Worm (Caenorhabditis elegans) whole organism, early embryonic: ENCODE data around the gene tmem-120.

Experiments used
- B0310.2 ChIP-seq: sonication (generic microtip); optimal IDR thresholded peaks from 2 replicates; lab custom pipeline; 2016; ENCODE audit warnings: mild to moderate bottlenecking, missing genetic modification characterization, missing compliant biosample characterization
- aly-1 ChIP-seq: sonication (generic microtip); optimal IDR thresholded peaks from 2 replicates; lab custom pipeline; 2016; ENCODE audit warnings: missing genetic modification characterization, missing compliant biosample characterization
- ama-1 ChIP-seq: fragments of 150-350 bp; optimal IDR thresholded peaks from 2 replicates; lab custom pipeline; 2014
- ceh-13 ChIP-seq: fragments of 200-800 bp; sonication (Bioruptor generic); optimal IDR thresholded peaks from 2 replicates; lab custom pipeline; 2018; ENCODE audit warnings: mild to moderate bottlenecking, missing genetic modification characterization, missing compliant biosample characterization
- ceh-36 ChIP-seq: sonication (generic microtip); optimal IDR thresholded peaks from 2 replicates; lab custom pipeline; 2016; ENCODE audit warnings: missing genetic modification characterization, inconsistent platforms, missing compliant biosample characterization
- ets-7 ChIP-seq: sonication (generic microtip); optimal IDR thresholded peaks from 2 replicates; lab custom pipeline; 2016; ENCODE audit warnings: missing genotype, missing genetic modification characterization, missing compliant biosample characterization
- hmg-4 ChIP-seq: fragments of 200-800 bp; sonication (Bioruptor generic); optimal IDR thresholded peaks from 2 replicates; lab custom pipeline; 2018; ENCODE audit warnings: mild to moderate bottlenecking, missing genetic modification characterization, missing compliant biosample characterization
- hnd-1 ChIP-seq: sonication (generic microtip); optimal IDR thresholded peaks from 2 replicates; lab custom pipeline; 2016; ENCODE audit warnings: missing genetic modification characterization, missing compliant biosample characterization
- scrt-1 ChIP-seq: fragments of 200-800 bp; sonication (Bioruptor generic); IDR thresholded peaks from 2 replicates; pipeline ENCODE4 v1.3.6; 2022; ENCODE audit warnings: missing genetic modification characterization, missing compliant biosample characterization
- sea-1 ChIP-seq: fragments of 200-800 bp; sonication (Bioruptor generic); conservative IDR thresholded peaks from 2 replicates; pipeline ENCODE4 v1.3.6; 2022; ENCODE audit warnings: missing genetic modification characterization, missing compliant biosample characterization
- tbx-11 ChIP-seq: fragments of 200-800 bp; sonication (Bioruptor generic); IDR thresholded peaks from 2 replicates; pipeline ENCODE4 v1.3.6; 2022; ENCODE audit warnings: missing genetic modification characterization, missing compliant biosample characterization
- tra-4 ChIP-seq: sonication (generic microtip); optimal IDR thresholded peaks from 2 replicates; lab custom pipeline; 2017; ENCODE audit warnings: missing genetic modification characterization, missing compliant biosample characterization

- TF ChIP-seq ama-1 (lab: Kevin White, UChicago) = no peak
- TF ChIP-seq ceh-36 (tag; lab: Kevin White, UChicago) = no peak
- no peak for TF ChIP-seq tbx-11 (GFP tag; lab: Robert Waterston, UW)
- no peak for TF ChIP-seq scrt-1
- TF ChIP-seq ceh-13 (GFP tag; lab: Kevin White, UChicago) = no peak
- TF ChIP-seq hnd-1 (tag; lab: Kevin White, UChicago) = no peak
- no peak for TF ChIP-seq hmg-4
- no peak for TF ChIP-seq aly-1
- TF ChIP-seq tra-4 (tag; lab: Kevin White, UChicago) = no peak
- TF ChIP-seq ets-7 (tag; lab: Kevin White, UChicago) = no peak
- TF ChIP-seq sea-1 (GFP tag; lab: Robert Waterston, UW) = no peak
- no peak for TF ChIP-seq B0310.2
These were observed 9.0 kb downstream of the tmem-120 start for ce11 chrIII:1508764-1509281.
